Fruit fly (Drosophila melanogaster) whole organism, wandering third instar larva: Measurements from ENCODE around the gene Oatp33Ea.

Experiments
- Abd-B ChIP-seq: fragments of >200 bp; optimal IDR thresholded peaks from 2 replicates; lab custom pipeline; 2017; ENCODE audit warnings: missing biosample characterization, missing genetic modification characterization
- CG32264 ChIP-seq: fragments of 200-800 bp; sonication (Bioruptor generic); optimal IDR thresholded peaks from 2 replicates; lab custom pipeline; 2016; ENCODE audit warnings: missing biosample characterization, missing genetic modification characterization
- CG9705 ChIP-seq: fragments of 200-800 bp; sonication (Bioruptor generic); optimal IDR thresholded peaks from 2 replicates; lab custom pipeline; 2018; ENCODE audit warnings: missing biosample characterization, mild to moderate bottlenecking, missing genetic modification characterization
- CrebA ChIP-seq: fragments of 200-800 bp; sonication (Bioruptor generic); optimal IDR thresholded peaks from 2 replicates; lab custom pipeline; 2016; ENCODE audit warnings: missing biosample characterization, mild to moderate bottlenecking, missing genetic modification characterization, borderline replicate concordance
- Dfd ChIP-seq: fragments of >200 bp; optimal IDR thresholded peaks from 2 replicates; lab custom pipeline; 2017; ENCODE audit warnings: missing biosample characterization, missing genetic modification characterization
- Dif ChIP-seq: fragments of 200-275, 200-300 bp; sonication (Bioruptor generic); optimal IDR thresholded peaks from 2 replicates; lab custom pipeline; 2018; ENCODE audit warnings: missing biosample characterization, missing genetic modification characterization; ENCODE audit not compliant: partially characterized antibody
- GATAd ChIP-seq: sonication (Bioruptor generic); optimal IDR thresholded peaks from 2 replicates; lab custom pipeline; 2016; ENCODE audit warnings: missing biosample characterization, missing genetic modification characterization
- HLH106 ChIP-seq: fragments of 200-800 bp; optimal IDR thresholded peaks from 3 replicates; lab custom pipeline; 2019; ENCODE audit warnings: missing biosample characterization, mild to moderate bottlenecking, missing genetic modification characterization, moderate library complexity
- Hnf4 ChIP-seq: fragments of 200-800 bp; sonication (Bioruptor generic); optimal IDR thresholded peaks from 2 replicates; lab custom pipeline; 2016; ENCODE audit warnings: missing biosample characterization, mild to moderate bottlenecking, missing genetic modification characterization
- Hr78 ChIP-seq: fragments of >200 bp; optimal IDR thresholded peaks from 2 replicates; lab custom pipeline; 2017; ENCODE audit warnings: missing biosample characterization, missing genetic modification characterization
- Hr83 ChIP-seq: fragments of 200-300 bp; sonication (Bioruptor generic); optimal IDR thresholded peaks from 2 replicates; lab custom pipeline; 2016; ENCODE audit warnings: missing biosample characterization, mild to moderate bottlenecking, missing genetic modification characterization, moderate library complexity; ENCODE audit not compliant: poor library complexity, severe bottlenecking
- Jra ChIP-seq: sonication (Bioruptor generic); optimal IDR thresholded peaks from 2 replicates; lab custom pipeline; 2016; ENCODE audit warnings: missing biosample characterization, missing genetic modification characterization
- Mio ChIP-seq: sonication (Bioruptor generic); optimal IDR thresholded peaks from 2 replicates; lab custom pipeline; 2016; ENCODE audit warnings: missing biosample characterization, missing genetic modification characterization
- Myc ChIP-seq: fragments of >200 bp; optimal IDR thresholded peaks from 2 replicates; lab custom pipeline; 2017
- N ChIP-seq: fragments of >200 bp; optimal IDR thresholded peaks from 2 replicates; lab custom pipeline; 2018; ENCODE audit warnings: missing biosample characterization, missing external identifiers, missing genetic modification characterization
- OdsH ChIP-seq: fragments of 200-800 bp; sonication (Bioruptor generic); optimal IDR thresholded peaks from 2 replicates; lab custom pipeline; 2016; ENCODE audit warnings: missing biosample characterization, mild to moderate bottlenecking, missing genetic modification characterization
- Rel ChIP-seq, 2 experiments: fragments of 200-800 bp; sonication (Bioruptor generic) in 1 of 2; optimal IDR thresholded peaks; 2 replicates in 1 of 2; 3 replicates in 1 of 2; lab custom pipeline; 2016 to 2019; ENCODE audit warnings: mild to moderate bottlenecking in 2 of 2, missing biosample characterization in 2 of 2, missing genetic modification characterization in 2 of 2, moderate library complexity in 1 of 2
- Sp1 ChIP-seq: fragments of 200-800 bp; sonication (Bioruptor generic); optimal IDR thresholded peaks from 3 replicates; lab custom pipeline; 2019; ENCODE audit warnings: missing biosample characterization, mild to moderate bottlenecking, missing genetic modification characterization, moderate library complexity
- Vsx2 ChIP-seq: fragments of 200-300, 225-300 bp; sonication (Bioruptor generic); optimal IDR thresholded peaks from 2 replicates; lab custom pipeline; 2018; ENCODE audit warnings: missing biosample characterization, missing genetic modification characterization; ENCODE audit not compliant: partially characterized antibody
- br ChIP-seq: fragments of 200-800 bp; sonication (Bioruptor generic); optimal IDR thresholded peaks from 2 replicates; lab custom pipeline; 2016; ENCODE audit warnings: missing biosample characterization, missing genetic modification characterization
- brk ChIP-seq: fragments of 200-800 bp; sonication (Bioruptor generic); optimal IDR thresholded peaks from 2 replicates; lab custom pipeline; 2016; ENCODE audit warnings: missing biosample characterization, mild to moderate bottlenecking, missing genetic modification characterization
- dl ChIP-seq, 2 experiments: fragments of 175-275, 200-275 bp in 1 of 2; fragments of 200-275 bp in 1 of 2; sonication (Bioruptor generic); optimal IDR thresholded peaks; lab custom pipeline; 2018; ENCODE audit warnings: mild to moderate bottlenecking in 2 of 2, missing biosample characterization in 2 of 2, missing genetic modification characterization in 2 of 2, moderate library complexity in 2 of 2; ENCODE audit not compliant: partially characterized antibody in 2 of 2, insufficient read depth in 1 of 2
- dmrt93B ChIP-seq: fragments of 200-800 bp; sonication (Bioruptor generic); optimal IDR thresholded peaks from 2 replicates; lab custom pipeline; 2018; ENCODE audit warnings: missing biosample characterization, mild to moderate bottlenecking, missing genetic modification characterization
- dsf ChIP-seq: sonication (Bioruptor generic); optimal IDR thresholded peaks from 2 replicates; lab custom pipeline; 2016; ENCODE audit warnings: missing biosample characterization, missing genetic modification characterization, borderline replicate concordance
- ey ChIP-seq: fragments of 200-800 bp; sonication (Bioruptor generic); optimal IDR thresholded peaks from 2 replicates; lab custom pipeline; 2016; ENCODE audit warnings: missing biosample characterization, missing genetic modification characterization
- foxo ChIP-seq, 2 experiments: fragments of 200-800 bp; sonication (Bioruptor generic); optimal IDR thresholded peaks; 2 replicates in 1 of 2; 3 replicates in 1 of 2; lab custom pipeline; 2016 to 2017; ENCODE audit warnings: missing biosample characterization in 2 of 2, missing genetic modification characterization in 2 of 2
- fru ChIP-seq: fragments of 200-800 bp; sonication (Bioruptor generic); optimal IDR thresholded peaks from 3 replicates; lab custom pipeline; 2016; ENCODE audit warnings: missing biosample characterization, mild to moderate bottlenecking, missing genetic modification characterization
- h ChIP-seq: fragments of 200-800 bp; sonication (Bioruptor generic); optimal IDR thresholded peaks from 3 replicates; lab custom pipeline; 2016; ENCODE audit warnings: missing biosample characterization, mild to moderate bottlenecking, missing genetic modification characterization
- jim ChIP-seq: fragments of 175-275, 200-325 bp; sonication (Bioruptor generic); optimal IDR thresholded peaks from 2 replicates; lab custom pipeline; 2016; ENCODE audit warnings: missing biosample characterization, mild to moderate bottlenecking, missing genetic modification characterization
- lola ChIP-seq: fragments of >200 bp; optimal IDR thresholded peaks from 2 replicates; lab custom pipeline; 2017; ENCODE audit warnings: missing biosample characterization, missing genetic modification characterization
- pan ChIP-seq: fragments of >200 bp; optimal IDR thresholded peaks from 2 replicates; lab custom pipeline; 2017
- psq ChIP-seq: fragments of 200-800 bp; sonication (Bioruptor generic); optimal IDR thresholded peaks from 3 replicates; lab custom pipeline; 2017; ENCODE audit warnings: missing biosample characterization, mild to moderate bottlenecking, missing genetic modification characterization, moderate library complexity
- rgr ChIP-seq: fragments of 200-800 bp; sonication (Bioruptor generic); optimal IDR thresholded peaks from 3 replicates; lab custom pipeline; 2016; ENCODE audit warnings: missing biosample characterization, mild to moderate bottlenecking, missing genetic modification characterization
- sage ChIP-seq: fragments of 200-800 bp; sonication (Bioruptor generic); optimal IDR thresholded peaks from 2 replicates; lab custom pipeline; 2016; ENCODE audit warnings: missing biosample characterization, mild to moderate bottlenecking, missing genetic modification characterization
- sv ChIP-seq: fragments of 200-800 bp; sonication (Bioruptor generic); optimal IDR thresholded peaks from 3 replicates; lab custom pipeline; 2016; ENCODE audit warnings: missing biosample characterization, missing genetic modification characterization
- tai ChIP-seq: sonication (Bioruptor generic); optimal IDR thresholded peaks from 2 replicates; lab custom pipeline; 2016; ENCODE audit warnings: missing biosample characterization, missing genetic modification characterization
- usp ChIP-seq: fragments of >200 bp; optimal IDR thresholded peaks from 2 replicates; lab custom pipeline; 2017; ENCODE audit warnings: missing biosample characterization, missing genetic modification characterization
- woc ChIP-seq: sonication (Bioruptor generic); optimal IDR thresholded peaks from 2 replicates; lab custom pipeline; 2016; ENCODE audit warnings: missing biosample characterization, mild to moderate bottlenecking, missing genetic modification characterization

The Oatp33Ea gene

dm6 chr2L:12434535-12434938 lies 11.2 kb downstream of the Oatp33Ea start, which contains the start of gene SC35 (continued):
- TF ChIP-seq psq (GFP tag; lab: Kevin White, UChicago) (peak; percentile 37), rgr (no peak), Vsx2 (GFP tag; lab: Kevin White, UChicago) (no peak), brk (no peak), Dif (GFP tag; lab: Kevin White, UChicago) (peak; percentile 2), lola (GFP tag; lab: Kevin White, UChicago) (no peak), GATAd (GFP tag; lab: Kevin White, UChicago) (no peak), woc (no peak), sv (GFP tag; lab: Kevin White, UChicago) (no peak), ey (no peak), h (no peak), jim (GFP tag; lab: Kevin White, UChicago) (peak; percentile 4), foxo (GFP tag; optimal IDR thresholded peaks at IDR 0.05; lab: Kevin White, UChicago) (no peak), N (no peak), Hnf4 (GFP tag; lab: Kevin White, UChicago) (no peak), sage (GFP tag; lab: Kevin White, UChicago) (no peak), Abd-B (GFP tag; lab: Kevin White, UChicago) (no peak), HLH106 (tag; lab: Kevin White, UChicago) (no peak), Jra (GFP tag; lab: Kevin White, UChicago) (no peak)

dm6 chr2L:12433712-12434534 lies 11.8 kb downstream of the Oatp33Ea start, which contains the start of gene eRF3:
Gene eRF3, plus strand, starts transcription at chr2L:12434452.
- no peak for TF ChIP-seq Hr78 (GFP tag; lab: Kevin White, UChicago)
- peak; percentile 61 for TF ChIP-seq h
- TF ChIP-seq psq (GFP tag; lab: Kevin White, UChicago) = peak; percentile 59
- TF ChIP-seq HLH106 (tag; lab: Kevin White, UChicago) = peak; percentile 84
- peak; percentile 92 for TF ChIP-seq Dif (GFP tag; lab: Kevin White, UChicago)
- peak; percentile 51 for TF ChIP-seq Jra (GFP tag; lab: Kevin White, UChicago)
- TF ChIP-seq CrebA = no peak
- peak; percentile 16 for TF ChIP-seq Hr83
- TF ChIP-seq brk = no peak
- TF ChIP-seq pan (lab: Kevin White, UChicago) = no peak
- no peak for TF ChIP-seq Myc (lab: Kevin White, UChicago)
- no peak for TF ChIP-seq jim (GFP tag; lab: Kevin White, UChicago)
- TF ChIP-seq sage (GFP tag; lab: Kevin White, UChicago) = no peak
- TF ChIP-seq rgr = peak; percentile 63
- TF ChIP-seq Hnf4 (GFP tag; lab: Kevin White, UChicago) = peak; percentile 65
- no peak for TF ChIP-seq Mio (GFP tag; lab: Kevin White, UChicago)
- TF ChIP-seq woc = peak; percentile 30
- TF ChIP-seq Abd-B (GFP tag; lab: Kevin White, UChicago) = no peak
- TF ChIP-seq tai (GFP tag; lab: Kevin White, UChicago) = no peak
- no peak for TF ChIP-seq br (GFP tag; lab: Kevin White, UChicago)
- peak; percentile 4 to 67 for TF ChIP-seq dl (GFP tag; optimal IDR thresholded peaks at IDR 0.05; lab: Kevin White, UChicago; ENCODE audit: insufficient read depth in 1 of 2, partially characterized antibody in 2 of 2)
- TF ChIP-seq Sp1 (GFP tag; lab: Kevin White, UChicago) = peak; percentile 75
- TF ChIP-seq CG9705 (GFP tag; lab: Kevin White, UChicago) = peak; percentile 17
- TF ChIP-seq Vsx2 (GFP tag; lab: Kevin White, UChicago) = no peak
- no peak for TF ChIP-seq usp
- peak; percentile 34 for TF ChIP-seq fru (GFP tag; lab: Kevin White, UChicago)
- peak; percentile 68 for TF ChIP-seq OdsH (GFP tag; lab: Kevin White, UChicago)
- TF ChIP-seq foxo (GFP tag; optimal IDR thresholded peaks at IDR 0.05; lab: Kevin White, UChicago) = peak in 1 of 2 experiments; percentile 67
- TF ChIP-seq N = no peak
- peak; percentile 19 for TF ChIP-seq ey
- no peak for TF ChIP-seq dmrt93B (GFP tag; lab: Kevin White, UChicago)
- TF ChIP-seq sv (GFP tag; lab: Kevin White, UChicago) = peak; percentile 59
- TF ChIP-seq dsf = no peak
- no peak for TF ChIP-seq Dfd (GFP tag; lab: Kevin White, UChicago)
- TF ChIP-seq lola (GFP tag; lab: Kevin White, UChicago) = no peak
- TF ChIP-seq CG32264 = no peak
- TF ChIP-seq Rel (GFP tag; optimal IDR thresholded peaks at IDR 0.05; lab: Kevin White, UChicago) = no peak
- TF ChIP-seq Rel (tag; optimal IDR thresholded peaks at IDR 0.05; lab: Kevin White, UChicago) = no peak
- TF ChIP-seq GATAd (GFP tag; lab: Kevin White, UChicago) = no peak
